Worm (Caenorhabditis elegans) whole organism, young adult: ENCODE measurements around the gene dpy-10.

ENCODE experiments used
- B0035.1 ChIP-seq: sonication (generic microtip); optimal IDR thresholded peaks from 2 replicates; lab custom pipeline; 2016; ENCODE audit warnings: missing genetic modification characterization, mild to moderate bottlenecking, missing compliant biosample characterization, missing genotype, missing genetic modification reagents
- F55B11.4 ChIP-seq: sonication (generic microtip); optimal IDR thresholded peaks from 2 replicates; lab custom pipeline; 2016; ENCODE audit warnings: missing compliant biosample characterization, missing genetic modification characterization, borderline replicate concordance; ENCODE audit not compliant: insufficient read depth
- F57A8.1 ChIP-seq: fragments of 200-800 bp; sonication (Bioruptor generic); optimal IDR thresholded peaks from 2 replicates; lab custom pipeline; 2018; ENCODE audit warnings: mild to moderate bottlenecking, missing genetic modification characterization, moderate library complexity, missing compliant biosample characterization
- F57C9.4 ChIP-seq: sonication (generic microtip); optimal IDR thresholded peaks from 2 replicates; lab custom pipeline; 2017; ENCODE audit warnings: mild to moderate bottlenecking, missing genetic modification characterization, missing compliant biosample characterization
- K11D2.4 ChIP-seq: fragments of 200-800 bp; sonication (Bioruptor generic); IDR thresholded peaks from 2 replicates; pipeline ENCODE4 v1.3.6; 2022; ENCODE audit warnings: missing genetic modification reagents, missing genetic modification characterization, missing compliant biosample characterization
- Y53F4B.3 ChIP-seq: fragments of 200-800 bp; sonication (Bioruptor generic); IDR thresholded peaks from 2 replicates; pipeline ENCODE4 v1.3.6; 2022; ENCODE audit warnings: missing genetic modification reagents, missing genetic modification characterization, missing compliant biosample characterization
- Y79H2A.3 ChIP-seq: fragments of 200-800 bp; sonication (Bioruptor generic); conservative IDR thresholded peaks from 2 replicates; pipeline ENCODE4 v1.3.6; 2022; ENCODE audit warnings: missing genetic modification reagents, missing genetic modification characterization, missing compliant biosample characterization
- attf-3 ChIP-seq: fragments of 200-800 bp; sonication (Bioruptor generic); conservative IDR thresholded peaks from 2 replicates; pipeline ENCODE4 v1.3.6; 2022; ENCODE audit warnings: missing genetic modification reagents, missing genetic modification characterization, missing compliant biosample characterization
- bed-2 ChIP-seq: fragments of 200-800 bp; sonication (Bioruptor generic); IDR thresholded peaks from 2 replicates; pipeline ENCODE4 v1.3.6; 2022; ENCODE audit warnings: missing genetic modification reagents, missing genetic modification characterization, missing compliant biosample characterization
- ccch-3 ChIP-seq: fragments of 200-800 bp; sonication (Bioruptor generic); optimal IDR thresholded peaks from 2 replicates; lab custom pipeline; 2018; ENCODE audit warnings: mild to moderate bottlenecking, missing genetic modification characterization, missing compliant biosample characterization
- cebp-1 ChIP-seq, 2 experiments: fragments of 200-800 bp in 1 of 2; sonication (Bioruptor generic) in 1 of 2; sonication (generic microtip) in 1 of 2; IDR thresholded peaks in 1 of 2; optimal IDR thresholded peaks in 1 of 2; 2 replicates each; pipeline versions ENCODE4 v1.3.6 to Lab custom; 2017 to 2022; ENCODE audit warnings: missing compliant biosample characterization in 2 of 2, missing genetic modification characterization in 2 of 2, mild to moderate bottlenecking in 1 of 2, missing genetic modification reagents in 1 of 2, moderate library complexity in 1 of 2
- ceh-100 ChIP-seq: fragments of 200-800 bp; sonication (Bioruptor generic); IDR thresholded peaks from 2 replicates; pipeline ENCODE4 v1.3.6; 2022; ENCODE audit warnings: missing genetic modification reagents, missing genetic modification characterization, missing compliant biosample characterization
- ceh-91 ChIP-seq: fragments of 200-800 bp; sonication (Bioruptor generic); IDR thresholded peaks from 2 replicates; pipeline ENCODE4 v1.3.6; 2022; ENCODE audit warnings: missing genetic modification reagents, missing genetic modification characterization, missing compliant biosample characterization
- die-1 ChIP-seq: sonication (generic microtip); optimal IDR thresholded peaks from 2 replicates; lab custom pipeline; 2016; ENCODE audit warnings: missing genotype, mild to moderate bottlenecking, missing genetic modification characterization, missing compliant biosample characterization
- egl-18 ChIP-seq: fragments of 200-800 bp; sonication (Bioruptor generic); IDR thresholded peaks from 2 replicates; pipeline ENCODE4 v1.3.6; 2022; ENCODE audit warnings: missing genetic modification reagents, missing genetic modification characterization, missing compliant biosample characterization
- egl-44 ChIP-seq: fragments of 200-800 bp; sonication (Bioruptor generic); IDR thresholded peaks from 2 replicates; pipeline ENCODE4 v1.3.6; 2022; ENCODE audit warnings: missing genetic modification reagents, missing genetic modification characterization, missing compliant biosample characterization
- ekl-4 ChIP-seq: fragments of 200-800 bp; sonication (Bioruptor generic); IDR thresholded peaks from 2 replicates; pipeline ENCODE4 v1.3.6; 2022; ENCODE audit warnings: missing genetic modification reagents, missing genetic modification characterization, missing compliant biosample characterization
- hlh-26 ChIP-seq: fragments of 200-800 bp; sonication (Bioruptor generic); conservative IDR thresholded peaks from 2 replicates; pipeline ENCODE4 v1.3.6; 2022; ENCODE audit warnings: missing genetic modification reagents, missing genetic modification characterization, missing compliant biosample characterization
- hmg-20 ChIP-seq: fragments of 200-800 bp; sonication (Bioruptor generic); IDR thresholded peaks from 2 replicates; pipeline ENCODE4 v1.3.6; 2022; ENCODE audit warnings: missing genetic modification reagents, missing genetic modification characterization, missing compliant biosample characterization
- lag-1 ChIP-seq: fragments of 200-800 bp; sonication (Bioruptor generic); IDR thresholded peaks from 2 replicates; pipeline ENCODE4 v1.3.6; 2022; ENCODE audit warnings: missing genetic modification reagents, missing genetic modification characterization, missing compliant biosample characterization
- lin-40 ChIP-seq: sonication (generic microtip); optimal IDR thresholded peaks from 2 replicates; lab custom pipeline; 2016; ENCODE audit warnings: missing genetic modification characterization, mild to moderate bottlenecking, missing compliant biosample characterization, missing genotype, missing genetic modification reagents
- madf-6 ChIP-seq: fragments of 200-800 bp; sonication (Bioruptor generic); IDR thresholded peaks from 2 replicates; pipeline ENCODE4 v1.3.6; 2022; ENCODE audit warnings: missing genetic modification reagents, missing genetic modification characterization, missing compliant biosample characterization
- nfya-1 ChIP-seq: sonication (generic microtip); optimal IDR thresholded peaks from 2 replicates; lab custom pipeline; 2017; ENCODE audit warnings: antibody characterized with exemption, missing compliant biosample characterization, missing genetic modification characterization, borderline replicate concordance; ENCODE audit not compliant: insufficient read depth
- nfya-2 ChIP-seq: fragments of 200-800 bp; sonication (Bioruptor generic); IDR thresholded peaks from 2 replicates; pipeline ENCODE4 v1.3.6; 2022; ENCODE audit warnings: missing genetic modification reagents, missing genetic modification characterization, missing compliant biosample characterization
- pbrm-1 ChIP-seq: fragments of 200-800 bp; sonication (Bioruptor generic); IDR thresholded peaks from 2 replicates; pipeline ENCODE4 v1.3.6; 2022; ENCODE audit warnings: missing genetic modification reagents, missing genetic modification characterization, missing compliant biosample characterization
- repo-1 ChIP-seq: sonication (generic microtip); optimal IDR thresholded peaks from 2 replicates; lab custom pipeline; 2017; ENCODE audit warnings: mild to moderate bottlenecking, missing genetic modification characterization, missing compliant biosample characterization
- sea-2 ChIP-seq: fragments of 200-800 bp; sonication (Bioruptor generic); IDR thresholded peaks from 2 replicates; pipeline ENCODE4 v1.3.6; 2022; ENCODE audit warnings: missing genetic modification characterization, missing compliant biosample characterization
- snpc-4 ChIP-seq, 5 experiments: fragments of 150-350 bp in 1 of 5; sonication (generic microtip) in 4 of 5; optimal IDR thresholded peaks; 2 replicates each; lab custom pipeline; 2014 to 2018; ENCODE audit warnings: missing genetic modification characterization in 5 of 5, missing biosample characterization in 3 of 5, antibody characterized with exemption in 2 of 5, mild to moderate bottlenecking in 2 of 5, missing compliant biosample characterization in 2 of 5, missing genotype in 2 of 5, moderate library complexity in 2 of 5, missing genetic modification reagents in 1 of 5
- sptf-2 ChIP-seq: fragments of 200-800 bp; sonication (Bioruptor generic); optimal IDR thresholded peaks from 2 replicates; lab custom pipeline; 2018; ENCODE audit warnings: mild to moderate bottlenecking, missing genetic modification characterization, missing compliant biosample characterization
- unc-130 ChIP-seq: sonication (generic microtip); optimal IDR thresholded peaks from 2 replicates; lab custom pipeline; 2016; ENCODE audit warnings: missing genetic modification reagents, missing genetic modification characterization, missing compliant biosample characterization
- unc-62 ChIP-seq: fragments of 150-350 bp; optimal IDR thresholded peaks from 2 replicates; lab custom pipeline; 2014; ENCODE audit warnings: missing biosample characterization, missing genetic modification reagents, missing genetic modification characterization
- zfh-2 ChIP-seq: fragments of 200-800 bp; sonication (Bioruptor generic); conservative IDR thresholded peaks from 2 replicates; pipeline ENCODE4 v1.3.6; 2022; ENCODE audit warnings: missing genetic modification reagents, missing genetic modification characterization, missing compliant biosample characterization
- ztf-22 ChIP-seq: fragments of 200-800 bp; sonication (Bioruptor generic); optimal IDR thresholded peaks from 2 replicates; lab custom pipeline; 2018; ENCODE audit warnings: mild to moderate bottlenecking, missing genetic modification characterization, moderate library complexity, missing compliant biosample characterization
- ztf-25 ChIP-seq: fragments of 200-800 bp; sonication (Bioruptor generic); IDR thresholded peaks from 2 replicates; pipeline ENCODE4 v1.3.6; 2022; ENCODE audit warnings: missing genetic modification reagents, missing genetic modification characterization, missing compliant biosample characterization
- ztf-6 ChIP-seq: fragments of 200-800 bp; sonication (Bioruptor generic); IDR thresholded peaks from 2 replicates; pipeline ENCODE4 v1.3.6; 2022; ENCODE audit warnings: missing genetic modification reagents, missing genetic modification characterization, missing compliant biosample characterization

dpy-10 gene

DNA sequence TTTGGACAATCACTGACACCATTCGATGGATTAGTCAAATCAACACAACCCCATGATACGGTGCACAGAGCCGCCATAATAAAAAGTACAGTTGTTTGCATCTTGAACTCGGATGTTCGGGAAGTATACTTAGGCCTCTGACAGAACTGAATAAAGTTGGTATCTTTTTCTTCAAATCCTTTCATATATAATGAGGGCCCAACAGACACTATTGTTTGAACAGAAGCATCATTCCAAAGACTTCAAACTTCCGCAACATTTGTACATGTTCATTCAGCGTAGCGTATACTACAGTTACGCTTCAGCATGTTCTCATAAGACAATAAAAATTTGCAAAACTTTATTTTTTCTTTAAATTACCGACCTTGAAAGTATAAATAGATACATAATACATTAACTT lies 40.0 kb upstream of the dpy-10 start, which contains the start of gene F41G3.19:
TSS of gene F41G3.19 (minus strand) at position 101 of the 400 bp plus-strand sequence.
- no peak for TF ChIP-seq F57A8.1
- no peak for TF ChIP-seq egl-18
- no peak for TF ChIP-seq madf-6 (GFP tag; lab: Robert Waterston, UW)
- no peak for TF ChIP-seq repo-1 (tag; lab: Kevin White, UChicago)
- no peak for TF ChIP-seq die-1 (tag; lab: Kevin White, UChicago)
- no peak for TF ChIP-seq snpc-4 (GFP tag; optimal IDR thresholded peaks at IDR 0.05; lab: Kevin White, UChicago)
- no peak for TF ChIP-seq snpc-4 (tag; optimal IDR thresholded peaks at IDR 0.05; lab: Kevin White, UChicago)
- no peak for TF ChIP-seq Y53F4B.3
- TF ChIP-seq Y79H2A.3 (GFP tag; lab: Robert Waterston, UW), result no peak
- TF ChIP-seq, all 124 proteins: peak for 0

- TF ChIP-seq sptf-2 (GFP tag; lab: Kevin White, UChicago) (no peak), unc-62 (GFP tag; lab: Kevin White, UChicago) (no peak), ceh-100 (GFP tag; lab: Robert Waterston, UW) (no peak), ztf-25 (GFP tag; lab: Robert Waterston, UW) (no peak), ekl-4 (no peak), zfh-2 (no peak), pbrm-1 (GFP tag; lab: Robert Waterston, UW) (no peak), bed-2 (GFP tag; lab: Robert Waterston, UW) (no peak), ccch-3 (GFP tag; lab: Kevin White, UChicago) (no peak), F55B11.4 (no peak), B0035.1 (tag; lab: Kevin White, UChicago) (no peak), sea-2 (GFP tag; lab: Robert Waterston, UW) (no peak), egl-44 (GFP tag; lab: Robert Waterston, UW) (no peak), unc-130 (GFP tag; lab: Kevin White, UChicago) (no peak), Y53F4B.3 (no peak)
Measured at ce11 chrII:6750929-6751328, 38.9 kb upstream of the dpy-10 start, which contains the start of gene F41G3.20. Gene F41G3.20 (minus strand): TSS chrII:6751029.

DNA sequence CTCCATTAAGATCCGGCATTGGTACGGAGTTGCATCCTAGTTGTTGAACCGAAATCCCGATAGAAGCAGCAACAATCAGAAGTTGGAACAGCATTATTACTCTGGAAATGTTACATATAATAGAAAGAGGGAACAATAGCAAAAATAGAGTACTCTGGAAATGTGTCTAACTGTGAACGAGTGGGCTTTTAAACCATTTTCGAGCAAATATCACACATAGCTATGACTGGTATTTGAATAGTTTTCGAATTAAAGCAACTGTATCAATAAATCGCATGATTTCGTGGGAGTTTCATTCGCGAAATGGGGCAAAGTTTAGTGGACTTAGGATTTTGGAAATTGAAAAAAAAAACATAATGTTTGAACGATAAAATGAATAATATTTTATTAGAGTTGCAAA lies 37.4 kb upstream of the dpy-10 start, which contains the start of gene F41G3.10:
TSS of gene F41G3.10 (minus strand) at position 101 of the 400 bp plus-strand sequence.
- no peak for TF ChIP-seq nfya-1
- TF ChIP-seq, all 124 proteins: peak for 0

ce11 chrII:6746404-6746803 lies 34.4 kb upstream of the dpy-10 start, which contains the start of gene F41G3.5:
Gene F41G3.5 (plus strand): TSS chrII:6746704.
- TF ChIP-seq K11D2.4 (GFP tag; lab: Robert Waterston, UW) (no peak), nfya-2 (GFP tag; lab: Robert Waterston, UW) (no peak), ceh-91 (no peak), ztf-6 (no peak), die-1 (tag; lab: Kevin White, UChicago) (no peak), lin-40 (tag; lab: Kevin White, UChicago) (no peak), bed-2 (GFP tag; lab: Robert Waterston, UW) (no peak), sptf-2 (GFP tag; lab: Kevin White, UChicago) (no peak), Y79H2A.3 (GFP tag; lab: Robert Waterston, UW) (no peak), hmg-20 (GFP tag; lab: Robert Waterston, UW) (no peak), lag-1 (GFP tag; lab: Robert Waterston, UW) (no peak), hlh-26 (GFP tag; lab: Robert Waterston, UW) (no peak), madf-6 (GFP tag; lab: Robert Waterston, UW) (no peak), F57C9.4 (tag; lab: Kevin White, UChicago) (no peak), cebp-1 (GFP tag; IDR thresholded peaks at IDR 0.05; lab: Robert Waterston, UW) (no peak), cebp-1 (tag; optimal IDR thresholded peaks at IDR 0.05; lab: Kevin White, UChicago) (no peak), ztf-22 (no peak), attf-3 (GFP tag; lab: Robert Waterston, UW) (no peak)
